Worm (Caenorhabditis elegans) whole organism, L1 larva: ENCODE data around the gene hot-3.

Experiments used
- F16B12.6 ChIP-seq: fragments of 150-350 bp; optimal IDR thresholded peaks from 2 replicates; lab custom pipeline; 2014; ENCODE audit warnings: missing biosample characterization, missing genetic modification characterization
- ceh-82 ChIP-seq, 3 experiments: fragments of 150-350 bp in 1 of 3; sonication (generic microtip) in 2 of 3; optimal IDR thresholded peaks; 2 replicates each; lab custom pipeline; 2014 to 2017; ENCODE audit warnings: missing biosample characterization in 3 of 3, missing genetic modification characterization in 3 of 3
- egl-27 ChIP-seq, 2 experiments: fragments of 150-350 bp in 1 of 2; sonication (generic microtip); optimal IDR thresholded peaks; 3 replicates each; lab custom pipeline; 2017 to 2018; ENCODE audit warnings: missing biosample characterization in 2 of 2, missing genetic modification characterization in 2 of 2, missing genetic modification reagents in 2 of 2
- ets-5 ChIP-seq: fragments of 200-800 bp; sonication (Bioruptor generic); IDR thresholded peaks from 2 replicates; pipeline ENCODE4 v1.3.6; 2022; ENCODE audit warnings: missing genetic modification characterization, missing compliant biosample characterization
- lin-13 ChIP-seq: fragments of 150-350 bp; optimal IDR thresholded peaks from 2 replicates; lab custom pipeline; 2014; ENCODE audit warnings: missing biosample characterization, missing genetic modification reagents, missing genetic modification characterization
- lsy-2 ChIP-seq, 2 experiments: fragments of 150-350 bp; optimal IDR thresholded peaks; 2 replicates each; lab custom pipeline; 2014; ENCODE audit warnings: missing biosample characterization in 2 of 2, missing genetic modification characterization in 2 of 2
- nhr-11 ChIP-seq: fragments of 150-350 bp; optimal IDR thresholded peaks from 2 replicates; lab custom pipeline; 2014; ENCODE audit warnings: missing biosample characterization, missing genetic modification characterization
- nhr-237 ChIP-seq: fragments of 150-350 bp; optimal IDR thresholded peaks from 2 replicates; lab custom pipeline; 2014; ENCODE audit warnings: missing biosample characterization, missing genetic modification characterization
- nhr-76 ChIP-seq: sonication (generic microtip); optimal IDR thresholded peaks from 2 replicates; lab custom pipeline; 2017; ENCODE audit warnings: missing biosample characterization, missing genetic modification characterization
- nhr-77 ChIP-seq: fragments of 150-350 bp; optimal IDR thresholded peaks from 2 replicates; lab custom pipeline; 2014; ENCODE audit warnings: missing biosample characterization, missing genetic modification characterization
- snpc-4 ChIP-seq: fragments of 150-350 bp; optimal IDR thresholded peaks from 2 replicates; lab custom pipeline; 2014; ENCODE audit warnings: missing biosample characterization, missing genetic modification characterization

DNA sequence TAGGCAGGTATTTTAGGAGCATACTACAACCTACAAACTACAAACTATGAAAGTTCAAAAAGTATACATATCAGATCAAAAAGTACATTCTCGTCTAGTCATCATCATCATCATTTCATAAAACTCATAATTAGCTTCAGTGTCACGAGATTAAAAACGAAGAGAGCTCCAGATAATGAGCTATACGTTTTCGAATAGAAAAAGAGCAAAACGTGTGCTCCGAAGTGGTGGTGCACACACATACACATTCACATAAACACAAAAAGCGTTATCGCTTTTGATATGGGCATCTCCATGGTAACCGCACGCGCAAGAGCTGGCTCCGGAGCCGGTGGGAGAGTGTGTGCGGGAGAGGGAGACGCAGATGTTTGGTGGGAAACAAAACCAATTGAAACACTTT is 32.5 kb upstream of the hot-3 start:
- TF ChIP-seq snpc-4 (no peak), ceh-82 (tag; optimal IDR thresholded peaks at IDR 0.05; lab: Kevin White, UChicago) (no peak), lin-13 (GFP tag; lab: Kevin White, UChicago) (no peak), nhr-11 (tag; lab: Kevin White, UChicago) (no peak), lsy-2 (tag; optimal IDR thresholded peaks at IDR 0.05; lab: Kevin White, UChicago) (no peak), nhr-77 (tag; lab: Kevin White, UChicago) (no peak), F16B12.6 (tag; lab: Kevin White, UChicago) (no peak), egl-27 (tag; optimal IDR thresholded peaks at IDR 0.05; lab: Kevin White, UChicago) (no peak), nhr-237 (tag; lab: Kevin White, UChicago) (no peak), nhr-76 (no peak), ets-5 (GFP tag; lab: Robert Waterston, UW) (no peak)
